Fruit fly (Drosophila melanogaster) S2 (cell line): Measurements from ENCODE around the gene ND-13B.

Experiments
- CG8478 ChIP-seq: fragments of >200 bp; optimal IDR thresholded peaks from 2 replicates; lab custom pipeline; 2018
- CTCF ChIP-seq, 2 experiments: fragments of >200 bp; optimal IDR thresholded peaks; 2 replicates each; lab custom pipeline; 2018

DNA sequence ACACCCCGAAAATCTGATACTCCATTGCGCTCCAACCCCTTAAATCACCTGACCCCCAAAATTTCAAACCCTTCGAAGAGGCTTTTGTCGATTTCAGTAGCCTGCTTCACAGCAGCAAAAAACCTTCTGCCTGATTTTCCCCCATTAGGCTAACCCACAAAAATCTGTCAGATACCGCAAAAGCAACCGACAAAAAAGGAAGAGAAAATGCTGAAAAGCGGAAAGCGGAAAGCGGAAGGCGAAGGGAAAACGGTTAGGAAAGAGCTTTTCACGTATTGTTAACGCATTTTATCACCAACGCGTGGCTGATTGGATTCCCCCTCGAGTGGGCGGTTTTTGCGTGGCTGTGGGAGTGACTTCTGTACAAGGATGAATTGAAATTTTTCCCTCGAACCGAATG lies 48.3 kb upstream of the ND-13B start:
- TF ChIP-seq CG8478 (no peak), CTCF (optimal IDR thresholded peaks at IDR 0.05; lab: Kevin White, UChicago) (no peak)
